Fruit fly (Drosophila melanogaster): ENCODE data around the gene bbg.

Gene bbg

DNA sequence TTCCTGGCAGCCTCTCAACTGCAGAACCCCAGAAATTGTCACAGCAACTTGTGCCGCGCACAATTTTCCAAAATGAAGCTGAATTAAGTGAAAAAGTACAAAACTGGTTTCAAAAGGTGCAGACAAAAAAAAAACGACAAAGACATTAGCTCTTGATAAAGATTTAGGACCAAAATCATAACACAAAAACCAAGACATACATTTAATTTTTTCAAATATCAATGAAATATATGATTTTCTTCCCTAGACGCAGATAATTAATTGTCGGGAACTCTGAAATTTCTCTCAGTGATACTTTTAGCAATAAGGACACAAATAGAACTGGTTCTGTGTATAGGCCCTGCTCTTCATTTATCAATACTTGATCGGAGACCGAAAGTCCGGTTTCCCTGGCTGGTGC is 171.4 kb downstream of the bbg start (continued):
- TF ChIP-seq Met (GFP tag; optimal IDR thresholded peaks at IDR 0.05) (peak; percentile 96), vri (GFP tag; optimal IDR thresholded peaks at IDR 0.05) (peak; percentile 96), Eip75B (GFP tag; optimal IDR thresholded peaks at IDR 0.05) (peak; percentile 95), Lpt (GFP tag; optimal IDR thresholded peaks at IDR 0.05) (peak; percentile 75), CG11294 (GFP tag; IDR thresholded peaks at IDR 0.05) (peak; percentile 54; the same call in 1 of the 2 replicates), OdsH (GFP tag; optimal IDR thresholded peaks at IDR 0.05) (peak; percentile 96), fd59A (GFP tag; optimal IDR thresholded peaks at IDR 0.05) (peak; percentile 92), CG8319 (GFP tag; optimal IDR thresholded peaks at IDR 0.05) (peak; percentile 74), net (GFP tag; optimal IDR thresholded peaks at IDR 0.05) (peak; percentile 94), CG8632 (GFP tag; optimal IDR thresholded peaks at IDR 0.05) (peak; percentile 95), CG1621 (tag; optimal IDR thresholded peaks at IDR 0.05) (peak; percentile 90), CG16779 (tag; optimal IDR thresholded peaks at IDR 0.05) (peak; percentile 83), Smox (GFP tag; optimal IDR thresholded peaks at IDR 0.05) (peak; percentile 96), Gug (GFP tag; IDR thresholded peaks at IDR 0.05) (peak; percentile 83), Hr4 (GFP tag; optimal IDR thresholded peaks at IDR 0.05) (peak; percentile 82), Sox15 (GFP tag; optimal IDR thresholded peaks at IDR 0.05) (peak; percentile 91), Ets96B (tag; optimal IDR thresholded peaks at IDR 0.05) (peak; percentile 92), CG6792 (GFP tag; optimal IDR thresholded peaks at IDR 0.05) (peak; percentile 93), CG4318 (GFP tag; optimal IDR thresholded peaks at IDR 0.05) (peak; percentile 66), CG6808 (GFP tag; optimal IDR thresholded peaks at IDR 0.05) (peak; percentile 91), ss (GFP tag; optimal IDR thresholded peaks at IDR 0.05) (peak; percentile 80 to 89), Blimp-1 (GFP tag; optimal IDR thresholded peaks at IDR 0.05) (peak; percentile 64), CG10669 (GFP tag; optimal IDR thresholded peaks at IDR 0.05) (peak; percentile 91), topi (GFP tag; optimal IDR thresholded peaks at IDR 0.05) (peak; percentile 91), CG8119 (GFP tag; IDR thresholded peaks at IDR 0.05) (peak; percentile 89), CG34406 (GFP tag; optimal IDR thresholded peaks at IDR 0.05) (peak; percentile 95), CG6163 (GFP tag; IDR thresholded peaks at IDR 0.05) (peak; percentile 97), fd85E (GFP tag; optimal IDR thresholded peaks at IDR 0.05) (peak; percentile 39), CG32006 (GFP tag; optimal IDR thresholded peaks at IDR 0.05) (peak; percentile 90), CG3032 (tag; optimal IDR thresholded peaks at IDR 0.05) (peak; percentile 91)

DNA sequence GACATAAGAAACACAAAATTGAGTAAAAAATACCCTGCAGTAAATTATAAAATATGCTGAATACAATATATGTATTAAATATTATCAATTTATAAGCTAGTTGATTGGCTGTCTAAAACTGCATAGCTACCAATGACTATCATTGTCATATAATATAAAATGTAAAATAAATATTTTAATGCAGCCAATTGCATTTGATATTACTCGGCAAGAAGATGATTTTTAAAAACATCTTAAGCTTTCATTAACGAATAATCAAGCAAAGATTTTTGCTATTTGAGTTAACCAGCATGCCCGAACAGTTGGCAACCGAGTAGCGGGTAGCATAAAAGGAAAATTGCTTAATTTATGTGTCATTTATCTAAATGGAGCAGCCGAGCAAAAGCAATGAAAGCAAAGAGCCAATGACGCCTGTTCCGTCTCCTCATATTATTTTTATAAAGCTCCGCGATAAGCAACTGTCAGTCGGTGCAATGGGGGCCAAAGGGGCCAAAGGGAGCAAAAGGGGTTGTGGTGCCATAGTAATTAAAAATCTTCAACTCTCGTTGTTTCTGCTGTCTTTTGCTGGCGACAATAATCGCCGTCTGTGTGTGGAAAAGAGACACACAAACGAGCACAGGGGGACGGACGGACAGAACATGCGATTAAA is 172.8 kb downstream of the bbg start:
- TF ChIP-seq spab (GFP tag; optimal IDR thresholded peaks at IDR 0.05) (peak; percentile 48), CG32006 (GFP tag; optimal IDR thresholded peaks at IDR 0.05) (peak; percentile 82), esn (GFP tag; optimal IDR thresholded peaks at IDR 0.05) (peak; percentile 61), topi (GFP tag; optimal IDR thresholded peaks at IDR 0.05) (peak; percentile 29), Hr4 (GFP tag; optimal IDR thresholded peaks at IDR 0.05) (peak; percentile 54), acj6 (GFP tag; optimal IDR thresholded peaks at IDR 0.05) (peak; percentile 72), Hr38 (GFP tag; optimal IDR thresholded peaks at IDR 0.05) (no peak), eg (GFP tag; IDR thresholded peaks at IDR 0.05) (peak; percentile 49; the same call in 1 of the 3 replicates), CG9139 (GFP tag; optimal IDR thresholded peaks at IDR 0.05) (no peak), ss (GFP tag; optimal IDR thresholded peaks at IDR 0.05) (peak; percentile 13 to 39), CG8119 (GFP tag; IDR thresholded peaks at IDR 0.05) (peak; percentile 77), CG10669 (GFP tag; optimal IDR thresholded peaks at IDR 0.05) (peak; percentile 59), CG11294 (GFP tag; IDR thresholded peaks at IDR 0.05) (no peak; the same call in 1 of the 2 replicates), CG6276 (GFP tag; optimal IDR thresholded peaks at IDR 0.05) (peak; percentile 47), salr (GFP tag; optimal IDR thresholded peaks at IDR 0.05) (peak in 1 of 2 experiments; percentile 54), Eip93F (GFP tag; optimal IDR thresholded peaks at IDR 0.05) (no peak), CG8319 (GFP tag; optimal IDR thresholded peaks at IDR 0.05) (peak; percentile 37), CG16779 (tag; optimal IDR thresholded peaks at IDR 0.05) (no peak), net (GFP tag; optimal IDR thresholded peaks at IDR 0.05) (peak; percentile 58), Smox (GFP tag; optimal IDR thresholded peaks at IDR 0.05) (peak; percentile 16), fkh (GFP tag; optimal IDR thresholded peaks at IDR 0.05) (no peak), Eip78C (GFP tag) (peak; percentile 90), CG8632 (GFP tag; optimal IDR thresholded peaks at IDR 0.05) (peak; percentile 55), Lpt (GFP tag; optimal IDR thresholded peaks at IDR 0.05) (peak; percentile 18), dac (GFP tag; optimal IDR thresholded peaks at IDR 0.05) (no peak), CG15336 (GFP tag; IDR thresholded peaks at IDR 0.05) (peak; percentile 62), CG11762 (GFP tag; optimal IDR thresholded peaks at IDR 0.05; ENCODE audit: insufficient read depth) (peak; percentile 53), Ets96B (tag; optimal IDR thresholded peaks at IDR 0.05) (peak; percentile 67), CG6808 (GFP tag; optimal IDR thresholded peaks at IDR 0.05) (peak; percentile 48), cyc (GFP tag; optimal IDR thresholded peaks at IDR 0.05) (peak; percentile 22), Met (GFP tag; optimal IDR thresholded peaks at IDR 0.05) (peak; percentile 54), CG31627 (GFP tag; optimal IDR thresholded peaks at IDR 0.05) (peak; percentile 32)

Measured in whole organism, prepupa.